Worm (Caenorhabditis elegans) whole organism, young adult: ENCODE measurements around the gene Y46H3C.5.

Experiments
- attf-6 ChIP-seq: fragments of 200-800 bp; sonication (Bioruptor generic); IDR thresholded peaks from 2 replicates; pipeline ENCODE4 v1.3.6; 2022; ENCODE audit warnings: missing genetic modification reagents, missing genetic modification characterization, missing compliant biosample characterization
- ceh-79 ChIP-seq: sonication (generic microtip); optimal IDR thresholded peaks from 2 replicates; lab custom pipeline; 2017; ENCODE audit warnings: mild to moderate bottlenecking, missing genetic modification characterization, missing compliant biosample characterization
- unc-62 ChIP-seq: fragments of 150-350 bp; optimal IDR thresholded peaks from 2 replicates; lab custom pipeline; 2014; ENCODE audit warnings: missing biosample characterization, missing genetic modification reagents, missing genetic modification characterization

- no peak for TF ChIP-seq unc-62 (GFP tag; lab: Kevin White, UChicago)
- TF ChIP-seq ceh-79 (tag; lab: Kevin White, UChicago): no peak
- TF ChIP-seq attf-6 (GFP tag; lab: Robert Waterston, UW): no peak
Observed at ce11 chrV:1701584-1702101, 9.3 kb upstream of the Y46H3C.5 start, which contains the start of gene srw-90.
